Fruit fly (Drosophila melanogaster) whole organism, prepupa: ENCODE results near the gene atms.

Experiments
- Blimp-1 ChIP-seq: fragments of 200-800 bp; sonication (Bioruptor generic); optimal IDR thresholded peaks from 3 replicates; lab custom pipeline; 2017; ENCODE audit warnings: missing biosample characterization, missing genetic modification characterization, mild to moderate bottlenecking, moderate library complexity, missing genetic modification reagents
- CG7368 ChIP-seq: fragments of 200-800 bp; sonication (Bioruptor generic); optimal IDR thresholded peaks from 3 replicates; lab custom pipeline; 2016; ENCODE audit warnings: missing biosample characterization, missing genetic modification characterization
- Hr4 ChIP-seq: fragments of 200-800 bp; sonication (Bioruptor generic); optimal IDR thresholded peaks from 3 replicates; lab custom pipeline; 2016; ENCODE audit warnings: missing biosample characterization, missing genetic modification characterization
- Lpt ChIP-seq: fragments of 200-800 bp; sonication (Bioruptor generic); optimal IDR thresholded peaks from 3 replicates; lab custom pipeline; 2016; ENCODE audit warnings: missing biosample characterization, missing genetic modification characterization
- eg ChIP-seq: fragments of 200-800 bp; sonication (Bioruptor generic); IDR thresholded peaks from 3 replicates; pipeline ENCODE4 v1.3.6; 2022; ENCODE audit warnings: missing biosample characterization, missing genetic modification characterization
- net ChIP-seq: fragments of 200-800 bp; sonication (Bioruptor generic); optimal IDR thresholded peaks from 3 replicates; lab custom pipeline; 2016; ENCODE audit warnings: missing biosample characterization, missing genetic modification characterization

DNA sequence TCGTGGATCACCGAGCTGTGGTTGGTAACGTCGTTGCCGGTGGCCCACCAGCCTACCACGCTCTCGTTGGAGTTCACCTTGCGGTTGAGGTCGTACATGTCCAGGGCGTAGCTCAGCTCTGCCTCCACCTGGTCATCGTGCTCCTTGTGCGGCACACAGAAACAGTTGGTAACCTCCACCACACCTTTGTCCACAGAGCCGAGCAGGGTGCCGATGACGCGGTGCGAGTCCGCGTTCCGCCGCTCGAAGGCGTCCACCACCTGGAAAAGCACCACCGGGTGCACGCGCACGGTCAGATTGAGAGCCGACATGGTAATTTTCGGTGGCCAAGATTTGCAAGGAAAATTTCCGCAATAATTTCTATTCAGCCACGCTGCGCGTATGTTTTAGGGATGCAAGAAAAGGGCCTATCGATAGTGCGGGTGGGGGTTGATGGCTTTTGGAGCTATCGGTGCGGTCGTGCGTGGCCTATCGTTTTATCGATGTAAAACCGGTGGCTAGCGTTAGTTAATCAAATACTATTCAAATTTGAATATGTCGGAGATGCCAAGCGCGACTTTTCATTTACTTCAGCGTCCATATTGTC is 36.0 kb upstream of the atms start, which contains the start of gene eIF3f1:
- TF ChIP-seq Blimp-1 (GFP tag; lab: Kevin White, UChicago), result no peak
- TF ChIP-seq Lpt (GFP tag; lab: Kevin White, UChicago), result no peak
- TF ChIP-seq net, result no peak
- TF ChIP-seq eg, result peak; percentile 34; the same call in 1 of the 3 replicates
- no peak for TF ChIP-seq CG7368
- no peak for TF ChIP-seq Hr4 (GFP tag; lab: Kevin White, UChicago)
